Fruit fly (Drosophila melanogaster): ENCODE measurements around the gene Acf.

Gene Acf

DNA sequence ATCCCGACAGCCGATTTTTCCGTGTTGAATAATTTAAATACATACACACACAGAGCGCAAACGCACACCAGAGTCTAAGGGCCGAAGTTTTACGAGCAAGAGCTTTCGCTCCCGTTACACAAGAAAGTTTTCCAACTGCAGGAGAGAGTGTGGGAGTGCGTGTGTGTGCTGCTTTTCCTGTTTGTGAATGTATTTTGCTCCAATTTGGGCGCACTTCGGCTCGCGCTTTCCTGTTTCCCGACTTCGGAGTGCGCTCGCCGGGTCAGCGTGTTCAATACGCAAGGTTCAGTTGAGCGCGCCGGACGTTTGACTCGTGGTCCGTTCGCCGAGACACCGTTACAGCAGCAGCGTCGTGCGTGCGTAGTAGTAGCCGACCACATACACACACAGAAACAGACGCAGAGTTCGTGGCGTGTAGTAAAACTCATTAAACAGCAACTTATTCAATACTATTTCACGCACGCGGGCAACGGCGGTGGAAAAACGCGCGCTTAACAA lies 31.8 kb downstream of the Acf start:
- TF ChIP-seq CTCF (optimal IDR thresholded peaks at IDR 0.05) (no peak), CG8478 (optimal IDR thresholded peaks at IDR 0.05) (no peak)

DNA sequence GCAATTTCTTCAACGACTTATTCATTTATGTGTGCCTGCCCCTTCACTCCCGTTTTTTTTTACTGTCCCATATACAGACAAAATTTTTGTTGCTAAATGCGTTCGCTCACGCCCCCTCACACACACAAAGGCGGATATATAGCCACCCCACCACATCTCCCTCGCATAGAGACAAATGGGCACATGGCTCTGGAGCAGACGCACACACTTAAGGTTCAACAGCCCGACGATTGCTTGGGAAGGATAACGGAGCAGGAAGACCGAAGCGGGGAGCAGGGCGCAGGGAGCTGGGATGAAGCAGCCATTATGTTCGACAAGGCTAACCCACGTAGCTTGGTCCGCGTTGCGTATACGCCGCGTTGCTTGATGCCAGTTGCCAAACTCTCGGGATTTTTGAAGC lies 32.6 kb downstream of the Acf start:
- no peak for TF ChIP-seq CTCF (optimal IDR thresholded peaks at IDR 0.05)
- TF ChIP-seq CG8478 (optimal IDR thresholded peaks at IDR 0.05), result no peak
